Worm (Caenorhabditis elegans) whole organism, dauer: Measurements from ENCODE around the gene T05H10.4.

Experiments
- unc-62 ChIP-seq: sonication (generic microtip); optimal IDR thresholded peaks from 2 replicates; lab custom pipeline; 2017; ENCODE audit warnings: missing biosample characterization, missing genetic modification reagents, missing genetic modification characterization

T05H10.4 gene

ce11 chrII:8034008-8034407 lies 18.9 kb upstream of the T05H10.4 start:
- TF ChIP-seq unc-62 (GFP tag; lab: Kevin White, UChicago) = no peak

- no peak for TF ChIP-seq unc-62 (GFP tag; lab: Kevin White, UChicago)
Measured at ce11 chrII:8034617-8035016, 18.3 kb upstream of the T05H10.4 start.

- no peak for TF ChIP-seq unc-62 (GFP tag; lab: Kevin White, UChicago)
Measured at ce11 chrII:8035667-8036066, 17.3 kb upstream of the T05H10.4 start, which contains the start of gene sap-49. Gene sap-49 (minus strand): TSS chrII:8035767.

ce11 chrII:8037246-8037645 lies 15.7 kb upstream of the T05H10.4 start, which contains the start of gene arp-6:
Gene arp-6 (minus strand): TSS chrII:8037346.
- no peak for TF ChIP-seq unc-62 (GFP tag; lab: Kevin White, UChicago)

- no peak for TF ChIP-seq unc-62 (GFP tag; lab: Kevin White, UChicago)
Measured at ce11 chrII:8037863-8038262, 15.1 kb upstream of the T05H10.4 start, which contains the start of gene C08B11.9. Gene C08B11.9 (minus strand): TSS chrII:8038169.

- no peak for TF ChIP-seq unc-62 (GFP tag; lab: Kevin White, UChicago)
Measured at ce11 chrII:8039416-8039815, 13.5 kb upstream of the T05H10.4 start, which contains the start of the genes ubh-4 and algn-6. Gene ubh-4 (minus strand): TSS chrII:8039597. Gene algn-6 (plus strand): TSS chrII:8039802.

- no peak for TF ChIP-seq unc-62 (GFP tag; lab: Kevin White, UChicago)
Measured at ce11 chrII:8041642-8042041, 11.3 kb upstream of the T05H10.4 start.

- TF ChIP-seq unc-62 (GFP tag; lab: Kevin White, UChicago) = no peak
Measured at ce11 chrII:8042289-8042688, 10.7 kb upstream of the T05H10.4 start, which contains the start of gene T05H10.1. Gene T05H10.1 (plus strand): TSS chrII:8042589.

ce11 chrII:8047264-8047663 lies 5.7 kb upstream of the T05H10.4 start, which contains the start of gene apn-1:
Gene apn-1 (plus strand): TSS chrII:8047564.
- TF ChIP-seq unc-62 (GFP tag; lab: Kevin White, UChicago) = no peak

- TF ChIP-seq unc-62 (GFP tag; lab: Kevin White, UChicago) = no peak
Measured at ce11 chrII:8050477-8050876, 2.5 kb upstream of the T05H10.4 start, which contains the start of gene mtre-1. Gene mtre-1 (minus strand): TSS chrII:8050577.

- TF ChIP-seq unc-62 (GFP tag; lab: Kevin White, UChicago) = no peak
Measured at ce11 chrII:8051330-8051729, 1.6 kb upstream of the T05H10.4 start.

ce11 chrII:8052172-8052571 lies 778 bp upstream of the T05H10.4 start:
- no peak for TF ChIP-seq unc-62 (GFP tag; lab: Kevin White, UChicago)

- no peak for TF ChIP-seq unc-62 (GFP tag; lab: Kevin White, UChicago)
Measured at ce11 chrII:8057911-8058310, 5.0 kb downstream of the T05H10.4 start.

- TF ChIP-seq unc-62 (GFP tag; lab: Kevin White, UChicago) = no peak
Measured at ce11 chrII:8058769-8059168, 5.8 kb downstream of the T05H10.4 start, which contains the start of gene T05H10.8. Gene T05H10.8 (plus strand): TSS chrII:8059069.

- TF ChIP-seq unc-62 (GFP tag; lab: Kevin White, UChicago) = no peak
Measured at ce11 chrII:8059532-8059931, 6.6 kb downstream of the T05H10.4 start.

ce11 chrII:8062334-8062791 lies 9.4 kb downstream of the T05H10.4 start, which contains the start of gene ufd-2:
Gene ufd-2 (plus strand): TSS chrII:8062741.
- TF ChIP-seq unc-62 (GFP tag; lab: Kevin White, UChicago) = no peak

- TF ChIP-seq unc-62 (GFP tag; lab: Kevin White, UChicago) = no peak
Measured at ce11 chrII:8065985-8066384, 13.0 kb downstream of the T05H10.4 start, which contains the start of gene pdha-1. Gene pdha-1 (plus strand): TSS chrII:8066285.
